Fruit fly (Drosophila melanogaster) whole organism, embryonic: ENCODE measurements around the gene soti.

Source experiments
- Atf6 ChIP-seq: fragments of 200-800 bp; sonication (Bioruptor generic); IDR thresholded peaks from 2 replicates; pipeline ENCODE4 v1.3.6; 2022; ENCODE audit warnings: missing biosample characterization, missing genetic modification characterization
- CG10267 ChIP-seq: fragments of 200-800 bp; sonication (Bioruptor generic); optimal IDR thresholded peaks from 2 replicates; lab custom pipeline; 2018; ENCODE audit warnings: missing biosample characterization, mild to moderate bottlenecking, missing genetic modification characterization, moderate library complexity
- CG10366 ChIP-seq: fragments of 200-800 bp; sonication (Bioruptor generic); IDR thresholded peaks from 2 replicates; pipeline ENCODE4 v1.3.6; 2022; ENCODE audit warnings: missing biosample characterization, missing genetic modification characterization
- CG10431 ChIP-seq: fragments of 200-800 bp; sonication (Bioruptor generic); optimal IDR thresholded peaks from 3 replicates; lab custom pipeline; 2018; ENCODE audit warnings: missing biosample characterization, mild to moderate bottlenecking, missing genetic modification characterization
- CG10462 ChIP-seq: fragments of 200-800 bp; sonication (Bioruptor generic); optimal IDR thresholded peaks from 2 replicates; lab custom pipeline; 2016; ENCODE audit warnings: missing biosample characterization, missing genetic modification characterization
- CG12942 ChIP-seq: fragments of 200-800 bp; sonication (Bioruptor generic); optimal IDR thresholded peaks from 3 replicates; lab custom pipeline; 2016; ENCODE audit warnings: missing biosample characterization, missing genetic modification characterization
- CG13894 ChIP-seq: fragments of 200-800 bp; sonication (Bioruptor generic); optimal IDR thresholded peaks from 3 replicates; lab custom pipeline; 2018; ENCODE audit warnings: missing biosample characterization, mild to moderate bottlenecking, missing genetic modification characterization, moderate library complexity
- CG14965 ChIP-seq: fragments of 200-800 bp; sonication (Bioruptor generic); optimal IDR thresholded peaks from 2 replicates; lab custom pipeline; 2016; ENCODE audit warnings: missing biosample characterization, missing genetic modification characterization, borderline replicate concordance
- CG15073 ChIP-seq: fragments of 200-800 bp; sonication (Bioruptor generic); optimal IDR thresholded peaks from 2 replicates; lab custom pipeline; 2016; ENCODE audit warnings: missing biosample characterization, missing genetic modification characterization
- CG17385 ChIP-seq: fragments of 200-800 bp; sonication (Bioruptor generic); optimal IDR thresholded peaks from 3 replicates; lab custom pipeline; 2018; ENCODE audit warnings: missing biosample characterization, mild to moderate bottlenecking, missing genetic modification characterization
- CG17802 ChIP-seq: fragments of 200-800 bp; sonication (Bioruptor generic); optimal IDR thresholded peaks from 2 replicates; lab custom pipeline; 2018; ENCODE audit warnings: missing biosample characterization, mild to moderate bottlenecking, missing genetic modification characterization, moderate library complexity
- CG3065 ChIP-seq: fragments of 200-800 bp; sonication (Bioruptor generic); optimal IDR thresholded peaks from 2 replicates; lab custom pipeline; 2016; ENCODE audit warnings: missing biosample characterization, missing genetic modification characterization
- CG33557 ChIP-seq: fragments of 200-800 bp; sonication (Bioruptor generic); optimal IDR thresholded peaks from 2 replicates; lab custom pipeline; 2019; ENCODE audit warnings: missing biosample characterization, mild to moderate bottlenecking, missing genetic modification characterization, moderate library complexity
- CG3726 ChIP-seq: fragments of 200-800 bp; sonication (Bioruptor generic); IDR thresholded peaks from 3 replicates; pipeline ENCODE4, ENCODE4 v1.3.6; 2022; ENCODE audit warnings: missing biosample characterization, missing genetic modification characterization
- CG4282 ChIP-seq: fragments of 200-800 bp; sonication (Bioruptor generic); optimal IDR thresholded peaks from 2 replicates; lab custom pipeline; 2016; ENCODE audit warnings: missing biosample characterization, missing genetic modification characterization
- CG4854 ChIP-seq: fragments of 200-800 bp; sonication (Bioruptor generic); optimal IDR thresholded peaks from 2 replicates; lab custom pipeline; 2016; ENCODE audit warnings: missing biosample characterization, missing genetic modification characterization, inconsistent platforms
- CG6813 ChIP-seq: fragments of 200-800 bp; sonication (Bioruptor generic); optimal IDR thresholded peaks from 2 replicates; lab custom pipeline; 2017; ENCODE audit warnings: missing biosample characterization, missing genetic modification characterization, mild to moderate bottlenecking, moderate library complexity, missing genetic modification reagents
- CG8388 ChIP-seq: fragments of 200-800 bp; sonication (Bioruptor generic); optimal IDR thresholded peaks from 2 replicates; lab custom pipeline; 2019; ENCODE audit warnings: missing biosample characterization, mild to moderate bottlenecking, missing genetic modification characterization, moderate library complexity
- CG8944 ChIP-seq: fragments of 200-800 bp; sonication (Bioruptor generic); optimal IDR thresholded peaks from 3 replicates; lab custom pipeline; 2016; ENCODE audit warnings: missing biosample characterization, missing genetic modification characterization
- CG9817 ChIP-seq: fragments of 200-800 bp; sonication (Bioruptor generic); optimal IDR thresholded peaks from 2 replicates; lab custom pipeline; 2018; ENCODE audit warnings: missing biosample characterization, mild to moderate bottlenecking, missing genetic modification characterization, moderate library complexity
- D19B ChIP-seq: fragments of 200-800 bp; sonication (Bioruptor generic); optimal IDR thresholded peaks from 2 replicates; lab custom pipeline; 2017; ENCODE audit warnings: missing biosample characterization, mild to moderate bottlenecking, missing genetic modification characterization
- Dip2 ChIP-seq: fragments of 200-800 bp; sonication (Bioruptor generic); IDR thresholded peaks from 2 replicates; pipeline ENCODE4 v1.3.6; 2022; ENCODE audit warnings: missing biosample characterization, missing genetic modification characterization
- Ets97D ChIP-seq: fragments of 200-800 bp; sonication (Bioruptor generic); optimal IDR thresholded peaks from 3 replicates; lab custom pipeline; 2016; ENCODE audit warnings: missing biosample characterization, missing genetic modification characterization
- Fer1 ChIP-seq: fragments of 200-800 bp; sonication (Bioruptor generic); optimal IDR thresholded peaks from 2 replicates; lab custom pipeline; 2017; ENCODE audit warnings: missing biosample characterization, mild to moderate bottlenecking, missing genetic modification characterization
- Gug ChIP-seq: fragments of 200-800 bp; sonication (Bioruptor generic); IDR thresholded peaks from 4 replicates; pipeline ENCODE4 v1.3.6; 2022; ENCODE audit warnings: missing biosample characterization, missing genetic modification characterization
- HHEX ChIP-seq: fragments of 200-800 bp; sonication (Bioruptor generic); optimal IDR thresholded peaks from 3 replicates; lab custom pipeline; 2017; ENCODE audit warnings: missing biosample characterization, mild to moderate bottlenecking, missing genetic modification characterization, missing genetic modification reagents
- Max ChIP-seq: fragments of 200-800 bp; sonication (Bioruptor generic); optimal IDR thresholded peaks from 2 replicates; lab custom pipeline; 2016; ENCODE audit warnings: missing biosample characterization, mild to moderate bottlenecking, missing genetic modification characterization
- Med ChIP-seq: fragments of 200-800 bp; sonication (Bioruptor generic); peaks from one replicate; lab custom pipeline; 2016; ENCODE audit warnings: missing biosample characterization, missing genetic modification characterization, mild to moderate bottlenecking, inconsistent platforms, moderate library complexity
- Mrtf ChIP-seq: fragments of 200-800 bp; sonication (Bioruptor generic); IDR thresholded peaks from 3 replicates; pipeline ENCODE4 v1.3.6; 2022; ENCODE audit warnings: missing biosample characterization, missing genetic modification characterization
- Sin3A ChIP-seq: fragments of >200 bp; optimal IDR thresholded peaks from 2 replicates; lab custom pipeline; 2018
- Stat92E ChIP-seq, 3 experiments: fragments of >200 bp in 2 of 3; fragments of 200-800 bp in 1 of 3; sonication (Bioruptor generic) in 1 of 3; optimal IDR thresholded peaks; 2 replicates each; lab custom pipeline; 2017 to 2019; ENCODE audit warnings: missing biosample characterization in 3 of 3, missing genetic modification characterization in 3 of 3, mild to moderate bottlenecking in 1 of 3, moderate library complexity in 1 of 3
- Trl ChIP-seq, 3 experiments: fragments of >200 bp in 2 of 3; fragments of 200-800 bp in 1 of 3; sonication (Bioruptor generic) in 1 of 3; optimal IDR thresholded peaks; 2 replicates in 1 of 3; 3 replicates in 2 of 3; lab custom pipeline; 2016 to 2017; ENCODE audit warnings: missing biosample characterization in 1 of 3, missing genetic modification characterization in 1 of 3
- Xrp1 ChIP-seq: fragments of 200-800 bp; sonication (Bioruptor generic); IDR thresholded peaks from 2 replicates; pipeline ENCODE4 v1.3.6; 2022; ENCODE audit warnings: missing biosample characterization, missing genetic modification characterization
- amos ChIP-seq: fragments of 200-800 bp; sonication (Bioruptor generic); IDR thresholded peaks from 2 replicates; pipeline ENCODE4 v1.3.6; 2022; ENCODE audit warnings: missing biosample characterization, missing genetic modification characterization; ENCODE audit not compliant: partially characterized antibody
- ara ChIP-seq: fragments of 200-800 bp; sonication (Bioruptor generic); IDR thresholded peaks from 2 replicates; pipeline ENCODE4 v1.3.6; 2022; ENCODE audit warnings: missing biosample characterization, missing genetic modification characterization
- bab2 ChIP-seq: fragments of 200-800 bp; sonication (Bioruptor generic); optimal IDR thresholded peaks from 2 replicates; lab custom pipeline; 2016; ENCODE audit warnings: missing biosample characterization, missing genetic modification characterization
- bsh ChIP-seq, 2 experiments: fragments of 200-800 bp; sonication (Bioruptor generic); optimal IDR thresholded peaks; 2 replicates each; lab custom pipeline; 2017 to 2018; ENCODE audit warnings: mild to moderate bottlenecking in 2 of 2, missing biosample characterization in 2 of 2, missing genetic modification characterization in 2 of 2, moderate library complexity in 1 of 2
- dati ChIP-seq: fragments of 200-800 bp; sonication (Bioruptor generic); IDR thresholded peaks from 2 replicates; pipeline ENCODE4 v1.3.6; 2022; ENCODE audit warnings: missing biosample characterization, missing genetic modification characterization
- dimm ChIP-seq: fragments of 200-800 bp; sonication (Bioruptor generic); IDR thresholded peaks from 2 replicates; pipeline ENCODE4 v1.3.6; 2022; ENCODE audit warnings: missing biosample characterization, missing genetic modification characterization
- en ChIP-seq: fragments of 200-800 bp; sonication (Bioruptor generic); optimal IDR thresholded peaks from 2 replicates; lab custom pipeline; 2016; ENCODE audit warnings: missing biosample characterization, missing genetic modification characterization
- fd102C ChIP-seq: fragments of 200-800 bp; sonication (Bioruptor generic); optimal IDR thresholded peaks from 2 replicates; lab custom pipeline; 2018; ENCODE audit warnings: missing biosample characterization, mild to moderate bottlenecking, missing genetic modification characterization, moderate library complexity
- gcm2 ChIP-seq: fragments of 200-800 bp; sonication (Bioruptor generic); optimal IDR thresholded peaks from 2 replicates; lab custom pipeline; 2016; ENCODE audit warnings: missing biosample characterization, missing genetic modification characterization
- gsb-n ChIP-seq: fragments of 200-800 bp; sonication (Bioruptor generic); optimal IDR thresholded peaks from 3 replicates; lab custom pipeline; 2018; ENCODE audit warnings: missing biosample characterization, mild to moderate bottlenecking, missing genetic modification characterization
- gt ChIP-seq: fragments of 200-800 bp; sonication (Bioruptor generic); IDR thresholded peaks from 2 replicates; pipeline ENCODE4 v1.3.6; 2022; ENCODE audit warnings: missing biosample characterization, missing genetic modification characterization
- ind ChIP-seq: fragments of 200-800 bp; sonication (Bioruptor generic); optimal IDR thresholded peaks from 3 replicates; lab custom pipeline; 2016; ENCODE audit warnings: missing biosample characterization, missing genetic modification characterization
- peb ChIP-seq: fragments of 200-800 bp; sonication (Bioruptor generic); IDR thresholded peaks from 2 replicates; pipeline ENCODE4 v1.3.6; 2022; ENCODE audit warnings: missing biosample characterization, missing genetic modification characterization
- pros ChIP-seq: fragments of 200-800 bp; sonication (Bioruptor generic); optimal IDR thresholded peaks from 3 replicates; lab custom pipeline; 2019; ENCODE audit warnings: missing biosample characterization, mild to moderate bottlenecking, missing genetic modification characterization, moderate library complexity
- repo ChIP-seq: fragments of 200-800 bp; sonication (Bioruptor generic); optimal IDR thresholded peaks from 2 replicates; lab custom pipeline; 2016; ENCODE audit warnings: missing biosample characterization, missing genetic modification characterization
- tin ChIP-seq: fragments of 200-800 bp; sonication (Bioruptor generic); optimal IDR thresholded peaks from 3 replicates; lab custom pipeline; 2016; ENCODE audit warnings: missing biosample characterization, missing genetic modification characterization

Gene soti

DNA sequence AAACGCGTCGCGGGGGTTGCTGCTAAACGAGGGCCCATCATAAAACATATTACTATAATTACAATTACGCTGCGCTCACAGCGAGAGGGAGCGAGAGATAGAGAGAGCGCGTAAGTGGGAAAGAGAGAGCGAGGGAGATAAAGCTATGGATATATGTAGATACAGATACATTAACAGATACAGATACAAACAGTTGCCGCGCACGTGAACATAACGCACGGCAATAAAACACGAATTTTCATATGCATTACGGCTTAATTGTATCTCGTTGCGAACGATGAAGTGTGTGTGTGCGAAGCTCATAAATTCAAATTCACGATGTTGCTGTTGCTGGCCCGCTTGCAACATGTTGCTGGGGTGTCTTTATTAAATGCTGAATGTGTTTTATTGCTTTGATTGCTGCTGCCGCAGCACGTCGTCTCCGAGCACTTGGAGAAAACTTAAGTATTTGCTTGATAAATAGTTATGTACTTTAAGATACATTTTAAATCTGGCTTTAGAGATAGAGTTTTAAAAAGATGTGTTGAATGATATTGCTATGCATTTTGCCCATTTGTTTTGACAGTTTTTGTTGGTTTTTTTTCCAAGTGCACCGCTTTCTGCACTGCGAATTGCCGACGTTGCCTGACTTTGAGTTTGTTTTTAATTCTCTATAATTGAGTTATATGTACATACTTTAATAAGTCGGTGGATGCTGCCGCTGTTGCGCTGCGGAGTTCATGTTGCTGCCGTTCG lies 11.1 kb downstream of the soti start (continued):
- TF ChIP-seq CG10366 (peak; percentile 90), Trl (optimal IDR thresholded peaks at IDR 0.05; lab: Kevin White, UChicago) (peak; percentile 48 to 74), Trl (GFP tag; optimal IDR thresholded peaks at IDR 0.05; lab: Kevin White, UChicago) (peak; percentile 68), CG8944 (GFP tag; lab: Kevin White, UChicago) (peak; percentile 33), tin (GFP tag; lab: Kevin White, UChicago) (peak; percentile 67), CG10462 (GFP tag; lab: Kevin White, UChicago) (peak; percentile 55), Xrp1 (GFP tag; lab: Robert Waterston, UW) (peak; percentile 80), Ets97D (GFP tag; lab: Kevin White, UChicago) (peak; percentile 34), Max (GFP tag; lab: Kevin White, UChicago) (peak; percentile 25), CG17385 (peak; percentile 78), CG8388 (GFP tag; lab: Kevin White, UChicago) (peak; percentile 78), en (GFP tag; lab: Kevin White, UChicago) (peak; percentile 54), gt (GFP tag; lab: Robert Waterston, UW) (0 out of 2 replicates have a peak, but pooled peaks have one; percentile 31), CG3065 (GFP tag; lab: Kevin White, UChicago) (peak; percentile 34), peb (GFP tag; lab: Robert Waterston, UW) (peak; percentile 83), gsb-n (tag; lab: Kevin White, UChicago) (peak; percentile 39), Dip2 (GFP tag; lab: Robert Waterston, UW) (no peak), dati (peak; percentile 44; the same call in 1 of the 2 replicates), CG3726 (GFP tag; lab: Robert Waterston, UW) (0 out of 3 replicates have a peak, but pooled peaks have one; percentile 65), Gug (GFP tag; lab: Robert Waterston, UW) (peak; percentile 47; the same call in 1 of the 4 replicates), bsh (GFP tag; optimal IDR thresholded peaks at IDR 0.05; lab: Kevin White, UChicago) (peak; percentile 80 to 93), HHEX (GFP tag; lab: Kevin White, UChicago) (peak; percentile 48), CG10267 (peak; percentile 51), CG9817 (tag; lab: Kevin White, UChicago) (peak; percentile 62), CG33557 (GFP tag; lab: Kevin White, UChicago) (no peak), ind (GFP tag; lab: Kevin White, UChicago) (peak; percentile 79), CG10431 (GFP tag; lab: Kevin White, UChicago) (no peak), Med (GFP tag; lab: Kevin White, UChicago) (peak; percentile 94), dimm (GFP tag; lab: Robert Waterston, UW) (peak; percentile 61), gcm2 (peak; percentile 48), pros (GFP tag; lab: Kevin White, UChicago) (peak; percentile 15), D19B (GFP tag; lab: Kevin White, UChicago) (peak; percentile 13), Fer1 (GFP tag; lab: Kevin White, UChicago) (peak; percentile 53), CG12942 (peak; percentile 61), CG15073 (GFP tag; lab: Kevin White, UChicago) (no peak), amos (GFP tag; lab: Robert Waterston, UW) (no peak), Mrtf (GFP tag; lab: Robert Waterston, UW) (peak; percentile 80), Stat92E (GFP tag; optimal IDR thresholded peaks at IDR 0.05; lab: Kevin White, UChicago) (no peak), ara (peak; percentile 56; the same call in 1 of the 2 replicates), CG6813 (GFP tag; lab: Kevin White, UChicago) (peak; percentile 58), CG4282 (GFP tag; lab: Kevin White, UChicago) (no peak), bab2 (GFP tag; lab: Kevin White, UChicago) (peak; percentile 83), CG4854 (GFP tag; lab: Kevin White, UChicago) (peak; percentile 46), fd102C (no peak), CG17802 (tag; lab: Kevin White, UChicago) (peak; percentile 14), CG13894 (tag; lab: Kevin White, UChicago) (no peak), CG14965 (GFP tag; lab: Kevin White, UChicago) (no peak), Atf6 (GFP tag; lab: Robert Waterston, UW) (peak; percentile 92), repo (GFP tag; lab: Kevin White, UChicago) (peak; percentile 61), Sin3A (no peak)
